Worm (Caenorhabditis elegans) whole organism, young adult: ENCODE measurements around the gene F18F11.4.

Source experiments
- Y53G8AR.9 ChIP-seq: fragments of 200-800 bp; sonication (Bioruptor generic); conservative IDR thresholded peaks from 2 replicates; pipeline ENCODE4 v1.3.6; 2022; ENCODE audit warnings: missing genetic modification reagents, missing genetic modification characterization, missing compliant biosample characterization
- unc-130 ChIP-seq: sonication (generic microtip); optimal IDR thresholded peaks from 2 replicates; lab custom pipeline; 2016; ENCODE audit warnings: missing genetic modification reagents, missing genetic modification characterization, missing compliant biosample characterization

DNA sequence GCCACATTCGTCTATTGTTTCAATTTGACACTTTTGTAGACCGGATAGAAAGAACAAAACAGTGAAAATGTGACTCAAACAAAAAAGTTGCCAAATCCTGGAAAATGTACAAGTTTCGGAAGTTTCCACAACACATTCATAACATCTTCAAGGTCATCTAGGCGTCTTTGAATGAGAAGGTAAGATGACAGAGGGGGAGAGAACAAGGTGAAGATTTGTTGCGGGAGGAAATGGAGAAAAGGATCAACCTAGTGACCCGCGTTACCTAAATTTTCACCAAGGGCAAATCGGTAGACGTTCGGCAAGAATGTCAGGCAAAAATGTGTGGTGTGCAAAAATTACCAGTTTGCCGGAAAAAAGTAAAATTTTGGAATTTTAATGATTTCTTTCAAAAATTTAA lies 47.2 kb downstream of the F18F11.4 start:
- TF ChIP-seq Y53G8AR.9 (GFP tag; lab: Robert Waterston, UW) (no peak), unc-130 (GFP tag; lab: Kevin White, UChicago) (no peak)
